Worm (Caenorhabditis elegans) whole organism, young adult: Measurements from ENCODE around the gene B0284.3.
"Not testable (repeated sequence)": the region's sequence is repeated elsewhere in the genome, so short reads cannot be mapped to it uniquely, and the experiment has no call there.

Experiments
- B0261.1 ChIP-seq: sonication (generic microtip); optimal IDR thresholded peaks from 2 replicates; lab custom pipeline; 2016; ENCODE audit warnings: mild to moderate bottlenecking, missing genetic modification characterization, moderate library complexity, missing compliant biosample characterization
- Y53G8AR.9 ChIP-seq: fragments of 200-800 bp; sonication (Bioruptor generic); conservative IDR thresholded peaks from 2 replicates; pipeline ENCODE4 v1.3.6; 2022; ENCODE audit warnings: missing genetic modification reagents, missing genetic modification characterization, missing compliant biosample characterization
- Y56A3A.18 ChIP-seq: fragments of 200-800 bp; sonication (Bioruptor generic); IDR thresholded peaks from 2 replicates; pipeline ENCODE4 v1.3.6; 2022; ENCODE audit warnings: missing genetic modification reagents, missing genetic modification characterization, missing compliant biosample characterization
- Y67H2A.10 ChIP-seq: fragments of 200-800 bp; sonication (Bioruptor generic); conservative IDR thresholded peaks from 2 replicates; pipeline ENCODE4 v1.3.6; 2022; ENCODE audit warnings: missing genetic modification reagents, missing genetic modification characterization, missing compliant biosample characterization
- Y95B8A.8 ChIP-seq: fragments of 200-800 bp; sonication (Bioruptor generic); IDR thresholded peaks from 2 replicates; pipeline ENCODE4 v1.3.6; 2022; ENCODE audit warnings: missing genetic modification reagents, missing genetic modification characterization, missing compliant biosample characterization
- ZK185.1 ChIP-seq: sonication (generic microtip); optimal IDR thresholded peaks from 2 replicates; lab custom pipeline; 2016; ENCODE audit warnings: mild to moderate bottlenecking, missing genetic modification characterization, missing compliant biosample characterization; ENCODE audit not compliant: poor library complexity, severe bottlenecking
- attf-3 ChIP-seq: fragments of 200-800 bp; sonication (Bioruptor generic); conservative IDR thresholded peaks from 2 replicates; pipeline ENCODE4 v1.3.6; 2022; ENCODE audit warnings: missing genetic modification reagents, missing genetic modification characterization, missing compliant biosample characterization
- attf-6 ChIP-seq: fragments of 200-800 bp; sonication (Bioruptor generic); IDR thresholded peaks from 2 replicates; pipeline ENCODE4 v1.3.6; 2022; ENCODE audit warnings: missing genetic modification reagents, missing genetic modification characterization, missing compliant biosample characterization
- bed-2 ChIP-seq: fragments of 200-800 bp; sonication (Bioruptor generic); IDR thresholded peaks from 2 replicates; pipeline ENCODE4 v1.3.6; 2022; ENCODE audit warnings: missing genetic modification reagents, missing genetic modification characterization, missing compliant biosample characterization
- cebp-1 ChIP-seq, 2 experiments: fragments of 200-800 bp in 1 of 2; sonication (Bioruptor generic) in 1 of 2; sonication (generic microtip) in 1 of 2; IDR thresholded peaks in 1 of 2; optimal IDR thresholded peaks in 1 of 2; 2 replicates each; pipeline versions ENCODE4 v1.3.6 to Lab custom; 2017 to 2022; ENCODE audit warnings: missing compliant biosample characterization in 2 of 2, missing genetic modification characterization in 2 of 2, mild to moderate bottlenecking in 1 of 2, missing genetic modification reagents in 1 of 2, moderate library complexity in 1 of 2
- ceh-58 ChIP-seq: fragments of 200-800 bp; sonication (Bioruptor generic); IDR thresholded peaks from 2 replicates; pipeline ENCODE4 v1.3.6; 2022; ENCODE audit warnings: missing genetic modification characterization, missing compliant biosample characterization
- chd-7 ChIP-seq: sonication (generic microtip); optimal IDR thresholded peaks from 2 replicates; lab custom pipeline; 2016; ENCODE audit warnings: mild to moderate bottlenecking, missing genetic modification characterization, moderate library complexity, missing compliant biosample characterization
- die-1 ChIP-seq: sonication (generic microtip); optimal IDR thresholded peaks from 2 replicates; lab custom pipeline; 2016; ENCODE audit warnings: missing genotype, mild to moderate bottlenecking, missing genetic modification characterization, missing compliant biosample characterization
- dpff-1 ChIP-seq: sonication (generic microtip); optimal IDR thresholded peaks from 2 replicates; lab custom pipeline; 2017; ENCODE audit warnings: mild to moderate bottlenecking, missing genetic modification characterization, missing compliant biosample characterization
- ekl-4 ChIP-seq: fragments of 200-800 bp; sonication (Bioruptor generic); IDR thresholded peaks from 2 replicates; pipeline ENCODE4 v1.3.6; 2022; ENCODE audit warnings: missing genetic modification reagents, missing genetic modification characterization, missing compliant biosample characterization
- gei-17 ChIP-seq: fragments of 200-800 bp; sonication (Bioruptor generic); optimal IDR thresholded peaks from 2 replicates; lab custom pipeline; 2018; ENCODE audit warnings: mild to moderate bottlenecking, missing genetic modification characterization, missing compliant biosample characterization
- him-1 ChIP-seq: sonication (generic microtip); optimal IDR thresholded peaks from 2 replicates; lab custom pipeline; 2016; ENCODE audit warnings: missing genotype, missing genetic modification reagents, missing genetic modification characterization, missing compliant biosample characterization
- hmg-1.2 ChIP-seq: fragments of 200-800 bp; sonication (Bioruptor generic); IDR thresholded peaks from 2 replicates; pipeline ENCODE4 v1.3.6; 2022; ENCODE audit warnings: missing genetic modification reagents, missing genetic modification characterization, missing compliant biosample characterization
- hmg-20 ChIP-seq: fragments of 200-800 bp; sonication (Bioruptor generic); IDR thresholded peaks from 2 replicates; pipeline ENCODE4 v1.3.6; 2022; ENCODE audit warnings: missing genetic modification reagents, missing genetic modification characterization, missing compliant biosample characterization
- let-526 ChIP-seq: fragments of 200-800 bp; sonication (Bioruptor generic); IDR thresholded peaks from 2 replicates; pipeline ENCODE4 v1.3.6; 2022; ENCODE audit warnings: missing genetic modification reagents, missing genetic modification characterization, missing compliant biosample characterization
- lin-26 ChIP-seq: fragments of 200-800 bp; sonication (Bioruptor generic); IDR thresholded peaks from 2 replicates; pipeline ENCODE4 v1.3.6; 2022; ENCODE audit warnings: missing genetic modification reagents, missing genetic modification characterization, missing compliant biosample characterization
- lin-35 ChIP-seq, 3 experiments: fragments of 150-350 bp in 2 of 3; sonication (generic microtip) in 1 of 3; optimal IDR thresholded peaks; 2 replicates each; lab custom pipeline; 2014 to 2018; ENCODE audit warnings: missing biosample characterization in 3 of 3, missing genetic modification characterization in 3 of 3, missing genetic modification reagents in 3 of 3
- lin-40 ChIP-seq: sonication (generic microtip); optimal IDR thresholded peaks from 2 replicates; lab custom pipeline; 2016; ENCODE audit warnings: missing genetic modification characterization, mild to moderate bottlenecking, missing compliant biosample characterization, missing genotype, missing genetic modification reagents
- lin-54 ChIP-seq: fragments of 200-800 bp; sonication (Bioruptor generic); optimal IDR thresholded peaks from 2 replicates; lab custom pipeline; 2018; ENCODE audit warnings: mild to moderate bottlenecking, missing genetic modification characterization, missing compliant biosample characterization
- lir-1 ChIP-seq: fragments of 200-800 bp; sonication (Bioruptor generic); conservative IDR thresholded peaks from 2 replicates; pipeline ENCODE4 v1.3.6; 2022; ENCODE audit warnings: missing genetic modification reagents, missing genetic modification characterization, missing compliant biosample characterization
- lsl-1 ChIP-seq: fragments of 200-800 bp; sonication (Bioruptor generic); optimal IDR thresholded peaks from 2 replicates; lab custom pipeline; 2018; ENCODE audit warnings: mild to moderate bottlenecking, missing genetic modification characterization, moderate library complexity, missing compliant biosample characterization
- madf-6 ChIP-seq: fragments of 200-800 bp; sonication (Bioruptor generic); IDR thresholded peaks from 2 replicates; pipeline ENCODE4 v1.3.6; 2022; ENCODE audit warnings: missing genetic modification reagents, missing genetic modification characterization, missing compliant biosample characterization
- mcd-1 ChIP-seq: fragments of 200-800 bp; sonication (Bioruptor generic); IDR thresholded peaks from 2 replicates; pipeline ENCODE4 v1.3.6; 2022; ENCODE audit warnings: missing genetic modification reagents, missing genetic modification characterization, missing compliant biosample characterization
- mel-28 ChIP-seq: sonication (generic microtip); optimal IDR thresholded peaks from 2 replicates; lab custom pipeline; 2016; ENCODE audit warnings: borderline replicate concordance, mild to moderate bottlenecking, missing genetic modification characterization, missing compliant biosample characterization
- nfya-1 ChIP-seq: sonication (generic microtip); optimal IDR thresholded peaks from 2 replicates; lab custom pipeline; 2017; ENCODE audit warnings: antibody characterized with exemption, missing compliant biosample characterization, missing genetic modification characterization, borderline replicate concordance; ENCODE audit not compliant: insufficient read depth
- nfyb-1 ChIP-seq: fragments of 200-800 bp; sonication (Bioruptor generic); IDR thresholded peaks from 2 replicates; pipeline ENCODE4 v1.3.6; 2022; ENCODE audit warnings: missing genetic modification reagents, missing genetic modification characterization, missing compliant biosample characterization
- pbrm-1 ChIP-seq: fragments of 200-800 bp; sonication (Bioruptor generic); IDR thresholded peaks from 2 replicates; pipeline ENCODE4 v1.3.6; 2022; ENCODE audit warnings: missing genetic modification reagents, missing genetic modification characterization, missing compliant biosample characterization
- rcor-1 ChIP-seq: fragments of 200-800 bp; sonication (Bioruptor generic); IDR thresholded peaks from 2 replicates; pipeline ENCODE4 v1.3.6; 2022; ENCODE audit warnings: missing genetic modification reagents, missing genetic modification characterization, missing compliant biosample characterization
- repo-1 ChIP-seq: sonication (generic microtip); optimal IDR thresholded peaks from 2 replicates; lab custom pipeline; 2017; ENCODE audit warnings: mild to moderate bottlenecking, missing genetic modification characterization, missing compliant biosample characterization
- rpc-1 ChIP-seq, 2 experiments: fragments of 150-350 bp in 1 of 2; sonication (generic microtip) in 1 of 2; optimal IDR thresholded peaks; 2 replicates each; lab custom pipeline; 2014 to 2018; ENCODE audit warnings: missing biosample characterization in 1 of 2, missing genetic modification characterization in 1 of 2, missing genetic modification reagents in 1 of 2, missing genotype in 1 of 2
- snpc-1.1 ChIP-seq: sonication (generic microtip); optimal IDR thresholded peaks from 2 replicates; lab custom pipeline; 2017; ENCODE audit warnings: missing genetic modification characterization, mild to moderate bottlenecking, missing compliant biosample characterization, antibody characterized with exemption, moderate library complexity, missing genotype, missing genetic modification reagents; ENCODE audit not compliant: insufficient read depth
- snpc-3.4 ChIP-seq: sonication (generic microtip); optimal IDR thresholded peaks from 2 replicates; lab custom pipeline; 2017; ENCODE audit warnings: missing genetic modification characterization, mild to moderate bottlenecking, missing compliant biosample characterization, antibody characterized with exemption, moderate library complexity, missing genotype, missing genetic modification reagents
- tbp1 ChIP-seq: fragments of 200-800 bp; sonication (Bioruptor generic); optimal IDR thresholded peaks from 2 replicates; lab custom pipeline; 2018; ENCODE audit warnings: mild to moderate bottlenecking, missing genetic modification characterization, missing compliant biosample characterization
- ztf-18 ChIP-seq: sonication (generic microtip); optimal IDR thresholded peaks from 2 replicates; lab custom pipeline; 2016; ENCODE audit warnings: missing genotype, mild to moderate bottlenecking, missing genetic modification characterization, missing compliant biosample characterization
- ztf-25 ChIP-seq: fragments of 200-800 bp; sonication (Bioruptor generic); IDR thresholded peaks from 2 replicates; pipeline ENCODE4 v1.3.6; 2022; ENCODE audit warnings: missing genetic modification reagents, missing genetic modification characterization, missing compliant biosample characterization
- ztf-28 ChIP-seq: fragments of 200-800 bp; sonication (Bioruptor generic); IDR thresholded peaks from 2 replicates; pipeline ENCODE4 v1.3.6; 2022; ENCODE audit warnings: missing genetic modification reagents, missing genetic modification characterization, missing compliant biosample characterization
- ztf-6 ChIP-seq: fragments of 200-800 bp; sonication (Bioruptor generic); IDR thresholded peaks from 2 replicates; pipeline ENCODE4 v1.3.6; 2022; ENCODE audit warnings: missing genetic modification reagents, missing genetic modification characterization, missing compliant biosample characterization

B0284.3 gene

DNA sequence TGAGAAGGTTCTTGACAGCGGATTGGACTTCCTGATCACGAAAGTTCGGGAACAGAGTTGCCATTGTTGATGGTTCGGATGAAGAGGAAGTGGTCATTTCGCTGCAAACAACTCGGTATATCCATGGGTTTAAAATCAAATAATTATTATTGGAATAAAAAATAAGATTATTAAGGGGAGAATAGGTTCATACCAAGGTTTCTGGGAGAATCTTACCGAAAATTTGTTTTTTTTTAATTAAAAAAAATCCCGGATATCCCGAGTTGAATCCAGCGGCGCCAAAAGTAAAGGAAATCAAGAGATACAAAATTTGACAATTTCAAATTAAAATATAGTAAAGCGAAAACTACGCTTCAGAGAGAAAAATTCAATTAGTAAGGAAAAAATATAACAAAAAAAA lies 38.3 kb upstream of the B0284.3 start, which contains the start of the genes R07E5.19 and pdcd-2:
Gene R07E5.19 (minus strand): TSS at position 101 of the 400 bp plus-strand sequence.
Gene pdcd-2 (minus strand): TSS at position 102 of the 400 bp plus-strand sequence.
- TF ChIP-seq Y53G8AR.9 (no peak), ceh-58 (no peak), lin-35 (GFP tag; optimal IDR thresholded peaks at IDR 0.05; lab: Kevin White, UChicago) (no peak), bed-2 (GFP tag; lab: Robert Waterston, UW) (no peak), ZK185.1 (tag; lab: Kevin White, UChicago) (no peak), let-526 (GFP tag; lab: Robert Waterston, UW) (no peak), nfya-1 (tag; lab: Kevin White, UChicago) (no peak), attf-3 (GFP tag; lab: Robert Waterston, UW) (no peak), ztf-28 (GFP tag; lab: Robert Waterston, UW) (no peak), mel-28 (no peak), attf-6 (GFP tag; lab: Robert Waterston, UW) (no peak), ztf-6 (GFP tag; lab: Robert Waterston, UW) (no peak)

DNA sequence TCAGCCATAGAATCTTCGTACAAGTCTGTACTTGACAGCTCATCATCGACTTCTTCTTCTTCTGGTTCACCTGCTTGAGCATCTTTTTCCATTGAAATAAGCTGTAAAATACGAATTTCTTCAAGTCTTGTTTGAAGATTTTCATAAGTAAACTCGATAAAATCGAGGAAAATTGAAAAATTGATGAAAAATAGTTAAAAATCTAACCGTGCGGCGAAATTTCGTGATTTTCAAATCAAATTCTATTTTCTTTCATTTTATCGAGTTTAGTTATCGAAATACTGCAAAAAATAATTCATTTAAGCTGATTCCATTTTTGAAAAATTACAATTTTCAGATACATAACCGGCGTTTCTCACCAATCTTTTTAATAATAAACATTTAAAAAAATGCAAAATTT lies 35.5 kb upstream of the B0284.3 start, which contains the start of gene R07E5.11:
Gene R07E5.11 (minus strand): TSS at position 101 of the 400 bp plus-strand sequence.
- TF ChIP-seq hmg-20: no peak
- peak; percentile 34 for TF ChIP-seq him-1
- TF ChIP-seq Y67H2A.10 (GFP tag; lab: Robert Waterston, UW): no peak
- TF ChIP-seq lir-1: no peak

DNA sequence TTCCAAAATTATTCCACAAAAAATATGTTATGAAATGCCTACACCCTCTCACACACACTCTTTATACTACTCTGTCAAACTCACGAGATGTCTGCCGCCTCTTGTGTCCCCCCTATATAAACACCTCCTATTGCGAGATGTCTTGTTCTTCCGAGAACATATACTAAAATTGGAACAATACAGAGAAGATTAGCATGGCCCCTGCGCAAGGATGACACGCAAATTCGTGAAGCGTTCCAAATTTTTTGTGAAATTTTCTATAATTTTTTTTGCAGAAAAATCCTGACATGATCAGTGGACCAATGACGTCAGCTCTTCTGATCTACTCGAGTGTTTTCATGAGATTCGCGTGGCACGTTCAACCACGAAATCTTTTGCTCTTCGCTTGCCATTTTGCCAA lies 34.4 kb upstream of the B0284.3 start:
- TF ChIP-seq cebp-1 (GFP tag; IDR thresholded peaks at IDR 0.05; lab: Robert Waterston, UW): not testable (repeated sequence)
- TF ChIP-seq cebp-1 (tag; optimal IDR thresholded peaks at IDR 0.05; lab: Kevin White, UChicago) (peak; percentile 77), snpc-1.1 (tag; lab: Kevin White, UChicago) (peak; percentile 70), him-1 (peak; percentile 60), lin-40 (tag; lab: Kevin White, UChicago) (peak; percentile 49), tbp1 (GFP tag; lab: Kevin White, UChicago) (peak; percentile 80), mcd-1 (GFP tag; lab: Robert Waterston, UW) (peak; percentile 65), rpc-1 (optimal IDR thresholded peaks at IDR 0.05; lab: Kevin White, UChicago) (peak; percentile 50), rpc-1 (tag; optimal IDR thresholded peaks at IDR 0.05; lab: Kevin White, UChicago) (peak; percentile 70), B0261.1 (tag; lab: Kevin White, UChicago) (peak; percentile 61), dpff-1 (tag; lab: Kevin White, UChicago) (peak; percentile 57), gei-17 (GFP tag; lab: Kevin White, UChicago) (peak; percentile 28), snpc-3.4 (tag; lab: Kevin White, UChicago) (peak; percentile 73), Y53G8AR.9 (peak; percentile 68), lin-26 (peak; percentile 78), rcor-1 (GFP tag; lab: Robert Waterston, UW) (peak; percentile 74), nfyb-1 (peak; percentile 78; the same call in 1 of the 2 replicates), ztf-6 (GFP tag; lab: Robert Waterston, UW) (0 out of 2 replicates have a peak, but pooled peaks have one; percentile 25), Y95B8A.8 (GFP tag; lab: Robert Waterston, UW) (0 out of 2 replicates have a peak, but pooled peaks have one; percentile 16), chd-7 (peak; percentile 61), ztf-18 (tag; lab: Kevin White, UChicago) (peak; percentile 34), lin-54 (GFP tag; lab: Kevin White, UChicago) (peak; percentile 39), pbrm-1 (GFP tag; lab: Robert Waterston, UW) (peak; percentile 58; the same call in 1 of the 2 replicates), repo-1 (tag; lab: Kevin White, UChicago) (peak; percentile 54), die-1 (peak; percentile 2), ZK185.1 (tag; lab: Kevin White, UChicago) (peak; percentile 38), madf-6 (GFP tag; lab: Robert Waterston, UW) (peak; percentile 68), ztf-25 (0 out of 2 replicates have a peak, but pooled peaks have one; percentile 55), hmg-1.2 (GFP tag; lab: Robert Waterston, UW) (peak; percentile 64), Y56A3A.18 (GFP tag; lab: Robert Waterston, UW) (0 out of 2 replicates have a peak, but pooled peaks have one; percentile 64), lin-35 (GFP tag; optimal IDR thresholded peaks at IDR 0.05; lab: Kevin White, UChicago) (peak in 1 of 3 experiments; percentile 52), ekl-4 (GFP tag; lab: Robert Waterston, UW) (peak; percentile 74; the same call in 1 of the 2 replicates), lsl-1 (GFP tag; lab: Kevin White, UChicago) (peak; percentile 26)
